Worm (Caenorhabditis elegans) whole organism, L4 larva: ENCODE results near the gene C49F8.15.

ENCODE experiments used
- F37D6.2 ChIP-seq: sonication (generic microtip); optimal IDR thresholded peaks from 2 replicates; lab custom pipeline; 2016; ENCODE audit warnings: mild to moderate bottlenecking, missing genetic modification characterization, missing compliant biosample characterization
- R02D3.7 ChIP-seq: fragments of 150-350 bp; sonication (generic microtip); optimal IDR thresholded peaks from 3 replicates; lab custom pipeline; 2014; ENCODE audit warnings: missing biosample characterization, missing genetic modification characterization
- T26A8.4 ChIP-seq: fragments of 200-800 bp; sonication (Bioruptor generic); IDR thresholded peaks from 2 replicates; pipeline ENCODE4 v1.3.6; 2022; ENCODE audit warnings: missing genetic modification characterization, missing compliant biosample characterization
- Y48G9A.11 ChIP-seq: fragments of 200-800 bp; sonication (Bioruptor generic); IDR thresholded peaks from 2 replicates; pipeline ENCODE4 v1.3.6; 2022; ENCODE audit warnings: missing genetic modification reagents, missing genetic modification characterization, missing compliant biosample characterization
- aly-2 ChIP-seq: sonication (generic microtip); optimal IDR thresholded peaks from 2 replicates; lab custom pipeline; 2018; ENCODE audit warnings: missing biosample characterization, missing genetic modification characterization
- ama-1 ChIP-seq: fragments of 150-350 bp; optimal IDR thresholded peaks from 2 replicates; lab custom pipeline; 2014; ENCODE audit warnings: inconsistent platforms, mixed read lengths
- attf-4 ChIP-seq: sonication (generic microtip); optimal IDR thresholded peaks from 3 replicates; lab custom pipeline; 2017; ENCODE audit warnings: missing biosample characterization, missing genetic modification characterization
- ceh-44 ChIP-seq: fragments of 200-800 bp; sonication (Bioruptor generic); IDR thresholded peaks from 2 replicates; pipeline ENCODE4 v1.3.6; 2022; ENCODE audit warnings: missing genetic modification reagents, missing genetic modification characterization, missing compliant biosample characterization
- ceh-82 ChIP-seq: sonication (generic microtip); optimal IDR thresholded peaks from 2 replicates; lab custom pipeline; 2017; ENCODE audit warnings: missing biosample characterization, missing genetic modification characterization
- ces-1 ChIP-seq: fragments of 150-350 bp; sonication (generic microtip); optimal IDR thresholded peaks from 4 replicates; lab custom pipeline; 2014; ENCODE audit warnings: missing biosample characterization, missing genetic modification reagents, missing genetic modification characterization
- ctbp-1 ChIP-seq: fragments of 200-800 bp; sonication (Bioruptor generic); IDR thresholded peaks from 2 replicates; pipeline ENCODE4 v1.3.6; 2022; ENCODE audit warnings: missing genetic modification reagents, missing genetic modification characterization, missing compliant biosample characterization
- daf-16 ChIP-seq, 3 experiments: sonication (generic microtip); optimal IDR thresholded peaks; 2 replicates each; lab custom pipeline; 2016 to 2017; ENCODE audit warnings: missing genetic modification characterization in 3 of 3, missing genetic modification reagents in 3 of 3, mild to moderate bottlenecking in 2 of 3, missing compliant biosample characterization in 2 of 3, missing biosample characterization in 1 of 3, moderate library complexity in 1 of 3
- daf-19 ChIP-seq: fragments of 200-800 bp; sonication (Bioruptor generic); conservative IDR thresholded peaks from 2 replicates; pipeline ENCODE4 v1.3.6; 2022; ENCODE audit warnings: missing genetic modification characterization, missing compliant biosample characterization
- dmd-6 ChIP-seq: fragments of 200-800 bp; sonication (Bioruptor generic); IDR thresholded peaks from 2 replicates; pipeline ENCODE4 v1.3.6; 2022; ENCODE audit warnings: missing genetic modification reagents, missing genetic modification characterization, missing compliant biosample characterization
- dmd-9 ChIP-seq: fragments of 200-800 bp; sonication (Bioruptor generic); IDR thresholded peaks from 2 replicates; pipeline ENCODE4 v1.3.6; 2022; ENCODE audit warnings: missing genetic modification reagents, missing genetic modification characterization, missing compliant biosample characterization
- dpl-1 ChIP-seq: fragments of 150-350 bp; optimal IDR thresholded peaks from 2 replicates; lab custom pipeline; 2014; ENCODE audit warnings: missing biosample characterization, missing genetic modification reagents, missing genetic modification characterization
- duxl-1 ChIP-seq: sonication (generic microtip); optimal IDR thresholded peaks from 2 replicates; lab custom pipeline; 2016; ENCODE audit warnings: mild to moderate bottlenecking, missing genetic modification characterization, moderate library complexity, missing compliant biosample characterization; ENCODE audit not compliant: poor library complexity
- dve-1 ChIP-seq: sonication (generic microtip); optimal IDR thresholded peaks from 2 replicates; lab custom pipeline; 2017; ENCODE audit warnings: antibody characterized with exemption, mild to moderate bottlenecking, missing genetic modification characterization, missing compliant biosample characterization; ENCODE audit not compliant: insufficient read depth
- egl-27 ChIP-seq: sonication (generic microtip); optimal IDR thresholded peaks from 3 replicates; lab custom pipeline; 2017; ENCODE audit warnings: missing biosample characterization, missing genetic modification reagents, missing genetic modification characterization
- egl-43 ChIP-seq: fragments of 200-800 bp; sonication (Bioruptor generic); IDR thresholded peaks from 2 replicates; pipeline ENCODE4 v1.3.6; 2022; ENCODE audit warnings: missing genetic modification reagents, missing genetic modification characterization, missing compliant biosample characterization
- fkh-10 ChIP-seq: fragments of 150-350 bp; optimal IDR thresholded peaks from 2 replicates; lab custom pipeline; 2014; ENCODE audit warnings: missing biosample characterization, missing genetic modification reagents, missing genetic modification characterization
- fos-1 ChIP-seq: fragments of 150-350 bp; optimal IDR thresholded peaks from 2 replicates; lab custom pipeline; 2014; ENCODE audit warnings: missing biosample characterization, missing genetic modification characterization
- hlh-11 ChIP-seq: fragments of 200-800 bp; sonication (Bioruptor generic); optimal IDR thresholded peaks from 2 replicates; lab custom pipeline; 2018; ENCODE audit warnings: mild to moderate bottlenecking, missing genetic modification characterization, missing compliant biosample characterization
- lin-15B ChIP-seq: fragments of 150-350 bp; sonication (generic microtip); optimal IDR thresholded peaks from 3 replicates; lab custom pipeline; 2014; ENCODE audit warnings: missing biosample characterization, missing genetic modification characterization
- lin-39 ChIP-seq: fragments of 150-350 bp; optimal IDR thresholded peaks from 2 replicates; lab custom pipeline; 2014; ENCODE audit warnings: missing biosample characterization, missing genetic modification reagents, missing genetic modification characterization
- lsy-2 ChIP-seq, 2 experiments: fragments of 150-350 bp in 1 of 2; sonication (generic microtip) in 1 of 2; optimal IDR thresholded peaks; 2 replicates each; lab custom pipeline; 2014 to 2017; ENCODE audit warnings: missing biosample characterization in 2 of 2, missing genetic modification characterization in 2 of 2
- madf-5 ChIP-seq, 2 experiments: fragments of 200-800 bp; sonication (Bioruptor generic); IDR thresholded peaks; 2 replicates each; pipeline ENCODE4 v1.3.6; 2022; ENCODE audit warnings: missing compliant biosample characterization in 2 of 2, missing genetic modification characterization in 2 of 2
- madf-9 ChIP-seq: fragments of 200-800 bp; sonication (Bioruptor generic); conservative IDR thresholded peaks from 2 replicates; pipeline ENCODE4 v1.3.6; 2022; ENCODE audit warnings: missing genetic modification reagents, missing genetic modification characterization, missing compliant biosample characterization
- mes-2 ChIP-seq: sonication (generic microtip); optimal IDR thresholded peaks from 2 replicates; lab custom pipeline; 2016; ENCODE audit warnings: missing genotype, mild to moderate bottlenecking, missing genetic modification characterization, missing compliant biosample characterization; ENCODE audit not compliant: poor library complexity, severe bottlenecking
- nhr-10 ChIP-seq: fragments of 150-350 bp; optimal IDR thresholded peaks from 2 replicates; lab custom pipeline; 2014; ENCODE audit warnings: missing biosample characterization, missing genetic modification characterization
- nhr-102 ChIP-seq: sonication (generic microtip); optimal IDR thresholded peaks from 2 replicates; lab custom pipeline; 2016; ENCODE audit warnings: mild to moderate bottlenecking, missing genetic modification characterization, moderate library complexity, missing compliant biosample characterization
- nhr-11 ChIP-seq: fragments of 150-350 bp; optimal IDR thresholded peaks from 2 replicates; lab custom pipeline; 2014; ENCODE audit warnings: missing biosample characterization, missing genetic modification characterization
- nhr-28 ChIP-seq: fragments of 150-350 bp; optimal IDR thresholded peaks from 2 replicates; lab custom pipeline; 2014; ENCODE audit warnings: missing biosample characterization, missing genetic modification characterization
- nhr-41 ChIP-seq: fragments of 200-800 bp; sonication (Bioruptor generic); IDR thresholded peaks from 2 replicates; pipeline ENCODE4 v1.3.6; 2022; ENCODE audit warnings: missing genetic modification reagents, missing genetic modification characterization, missing compliant biosample characterization
- nhr-48 ChIP-seq: sonication (generic microtip); optimal IDR thresholded peaks from 2 replicates; lab custom pipeline; 2016; ENCODE audit warnings: mild to moderate bottlenecking, missing genetic modification characterization, missing compliant biosample characterization
- nhr-6 ChIP-seq: fragments of 150-350 bp; optimal IDR thresholded peaks from 2 replicates; lab custom pipeline; 2014; ENCODE audit warnings: missing biosample characterization, missing genetic modification characterization
- nhr-77 ChIP-seq: fragments of 150-350 bp; optimal IDR thresholded peaks from 2 replicates; lab custom pipeline; 2014; ENCODE audit warnings: missing biosample characterization, missing genetic modification characterization
- pha-4 ChIP-seq, 2 experiments: fragments of 150-350 bp in 1 of 2; fragments of 200-800 bp in 1 of 2; sonication (Bioruptor generic) in 1 of 2; IDR thresholded peaks in 1 of 2; optimal IDR thresholded peaks in 1 of 2; 2 replicates each; pipeline versions ENCODE4 v1.3.6 to Lab custom; 2014 to 2022; ENCODE audit warnings: missing genetic modification characterization in 2 of 2, missing genetic modification reagents in 2 of 2, missing biosample characterization in 1 of 2, missing compliant biosample characterization in 1 of 2
- pqm-1 ChIP-seq: sonication (generic microtip); optimal IDR thresholded peaks from 2 replicates; lab custom pipeline; 2017; ENCODE audit warnings: missing biosample characterization, missing genetic modification characterization
- set-16 ChIP-seq: fragments of 200-800 bp; sonication (Bioruptor generic); IDR thresholded peaks from 2 replicates; pipeline ENCODE4 v1.3.6; 2022; ENCODE audit warnings: missing genetic modification reagents, missing genetic modification characterization, missing compliant biosample characterization
- skn-1 ChIP-seq: fragments of 150-350 bp; optimal IDR thresholded peaks from 2 replicates; lab custom pipeline; 2014; ENCODE audit warnings: missing biosample characterization, missing genetic modification characterization
- spr-1 ChIP-seq: sonication (generic microtip); optimal IDR thresholded peaks from 2 replicates; lab custom pipeline; 2016; ENCODE audit warnings: mild to moderate bottlenecking, missing genetic modification characterization, missing compliant biosample characterization
- spr-3 ChIP-seq: fragments of 200-800 bp; sonication (Bioruptor generic); optimal IDR thresholded peaks from 2 replicates; lab custom pipeline; 2018; ENCODE audit warnings: mild to moderate bottlenecking, missing genetic modification characterization, missing compliant biosample characterization
- tag-97 ChIP-seq: fragments of 200-800 bp; sonication (Bioruptor generic); IDR thresholded peaks from 2 replicates; pipeline ENCODE4 v1.3.6; 2022; ENCODE audit warnings: missing genetic modification characterization, missing compliant biosample characterization
- tra-1 ChIP-seq: fragments of 200-800 bp; sonication (Bioruptor generic); IDR thresholded peaks from 2 replicates; pipeline ENCODE4 v1.3.6; 2022; ENCODE audit warnings: missing genetic modification reagents, missing genetic modification characterization, missing compliant biosample characterization
- unc-39 ChIP-seq: sonication (generic microtip); optimal IDR thresholded peaks from 2 replicates; lab custom pipeline; 2017; ENCODE audit warnings: missing biosample characterization, missing genetic modification characterization
- unc-62 ChIP-seq, 3 experiments: fragments of 150-350 bp in 1 of 3; sonication (generic microtip); optimal IDR thresholded peaks in 2 of 3; peaks in 1 of 3; 1 replicate in 1 of 3; 2 replicates in 2 of 3; lab custom pipeline; 2014 to 2017; ENCODE audit warnings: missing biosample characterization in 3 of 3, missing genetic modification characterization in 3 of 3, missing genetic modification reagents in 3 of 3, missing genotype in 1 of 3
- vab-7 ChIP-seq: fragments of 200-800 bp; sonication (Bioruptor generic); IDR thresholded peaks from 2 replicates; pipeline ENCODE4 v1.3.6; 2022; ENCODE audit warnings: missing genetic modification reagents, missing genetic modification characterization, missing compliant biosample characterization
- zfp-3 ChIP-seq: fragments of 200-800 bp; sonication (Bioruptor generic); conservative IDR thresholded peaks from 2 replicates; pipeline ENCODE4 v1.3.6; 2022; ENCODE audit warnings: missing genetic modification reagents, missing genetic modification characterization, missing compliant biosample characterization
- zip-11 ChIP-seq: fragments of 200-800 bp; sonication (Bioruptor generic); IDR thresholded peaks from 2 replicates; pipeline ENCODE4 v1.3.6; 2022; ENCODE audit warnings: missing genetic modification characterization, missing compliant biosample characterization
- ztf-7 ChIP-seq: fragments of 150-350 bp; optimal IDR thresholded peaks from 2 replicates; lab custom pipeline; 2014; ENCODE audit warnings: missing biosample characterization, missing genetic modification characterization

Gene C49F8.15

DNA sequence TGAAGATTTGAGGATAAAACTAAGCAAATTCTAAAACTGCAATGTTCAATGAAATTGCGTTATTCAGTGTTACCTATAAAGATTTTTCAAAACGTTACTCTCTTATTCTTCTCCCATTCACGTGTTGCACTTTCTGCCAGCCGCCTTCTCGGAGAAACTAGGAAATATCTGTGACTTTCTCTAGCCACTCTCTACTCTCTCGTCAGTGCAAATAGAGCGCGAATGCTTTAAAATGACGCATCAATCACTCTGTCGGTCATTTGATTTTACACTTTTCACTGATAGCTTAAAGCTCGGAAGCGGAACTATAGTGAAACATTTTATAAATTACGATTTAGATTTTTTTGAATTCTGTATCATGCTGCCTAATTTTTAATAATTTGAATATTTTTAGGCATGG lies 33.5 kb downstream of the C49F8.15 start (continued):
- peak; percentile 92 for TF ChIP-seq nhr-28 (tag; lab: Kevin White, UChicago)
- TF ChIP-seq lin-15B: no peak
- no peak for TF ChIP-seq ama-1 (lab: Kevin White, UChicago)
- no peak for TF ChIP-seq ces-1
- peak in 1 of 2 experiments; percentile 99 for TF ChIP-seq unc-62 (GFP tag; optimal IDR thresholded peaks at IDR 0.05 in 1 of 2; lab: Kevin White, UChicago)
- TF ChIP-seq unc-62 (tag; optimal IDR thresholded peaks at IDR 0.05; lab: Kevin White, UChicago): no peak
- peak; percentile 67 for TF ChIP-seq nhr-6 (tag; lab: Kevin White, UChicago)
- no peak for TF ChIP-seq madf-5 (GFP tag; IDR thresholded peaks at IDR 0.05; lab: Robert Waterston, UW)
- TF ChIP-seq skn-1 (tag; lab: Kevin White, UChicago): no peak
- peak; percentile 75 for TF ChIP-seq nhr-77
- peak; percentile 46 for TF ChIP-seq nhr-10 (tag; lab: Kevin White, UChicago)
- no peak for TF ChIP-seq unc-39 (tag; lab: Kevin White, UChicago)
- no peak for TF ChIP-seq egl-43 (GFP tag; lab: Robert Waterston, UW)
- TF ChIP-seq vab-7: no peak
- TF ChIP-seq tra-1 (GFP tag; lab: Robert Waterston, UW): peak; percentile 29; the same call in 1 of the 2 replicates
- no peak for TF ChIP-seq R02D3.7 (tag; lab: Kevin White, UChicago)
- TF ChIP-seq daf-19 (GFP tag; lab: Robert Waterston, UW): no peak
- TF ChIP-seq mes-2 (tag; lab: Kevin White, UChicago): peak; percentile 69
- no peak for TF ChIP-seq tag-97
- no peak for TF ChIP-seq spr-1 (tag; lab: Kevin White, UChicago)
- TF ChIP-seq dmd-6 (GFP tag; lab: Robert Waterston, UW): peak; percentile 86
- TF ChIP-seq nhr-48 (tag; lab: Kevin White, UChicago): peak; percentile 60
- peak; percentile 45 for TF ChIP-seq dpl-1
- peak; percentile 11 for TF ChIP-seq pqm-1
- no peak for TF ChIP-seq zip-11 (GFP tag; lab: Robert Waterston, UW)
- no peak for TF ChIP-seq spr-3 (GFP tag; lab: Kevin White, UChicago)
- no peak for TF ChIP-seq fos-1 (tag; lab: Kevin White, UChicago)
- TF ChIP-seq aly-2 (tag; lab: Kevin White, UChicago): no peak
- TF ChIP-seq nhr-41 (GFP tag; lab: Robert Waterston, UW): no peak
- peak; percentile 80 for TF ChIP-seq dve-1 (tag; lab: Kevin White, UChicago)
- TF ChIP-seq lin-39 (tag; lab: Kevin White, UChicago): peak; percentile 37
- TF ChIP-seq egl-27 (tag; lab: Kevin White, UChicago): no peak
- no peak for TF ChIP-seq T26A8.4 (GFP tag; lab: Robert Waterston, UW)
- peak; percentile 87 for TF ChIP-seq nhr-11
- peak in 1 of 2 experiments; percentile 74 for TF ChIP-seq lsy-2 (tag; optimal IDR thresholded peaks at IDR 0.05; lab: Kevin White, UChicago)
- TF ChIP-seq hlh-11 (tag; lab: Kevin White, UChicago): peak; percentile 92
- TF ChIP-seq ceh-82 (tag; lab: Kevin White, UChicago): no peak
- TF ChIP-seq ztf-7 (tag; lab: Kevin White, UChicago): peak; percentile 34
- no peak for TF ChIP-seq pha-4 (GFP tag; IDR thresholded peaks at IDR 0.05; lab: Robert Waterston, UW)
- TF ChIP-seq pha-4 (tag; optimal IDR thresholded peaks at IDR 0.05; lab: Kevin White, UChicago): no peak
- no peak for TF ChIP-seq nhr-102 (tag; lab: Kevin White, UChicago)
- no peak for TF ChIP-seq attf-4
- no peak for TF ChIP-seq zfp-3
- no peak for TF ChIP-seq daf-16 (GFP tag; optimal IDR thresholded peaks at IDR 0.05; lab: Kevin White, UChicago)
- TF ChIP-seq daf-16 (tag; optimal IDR thresholded peaks at IDR 0.05; lab: Kevin White, UChicago): peak; percentile 30
- 0 out of 2 replicates have a peak, but pooled peaks have one; percentile 19 for TF ChIP-seq ctbp-1 (GFP tag; lab: Robert Waterston, UW)
- no peak for TF ChIP-seq duxl-1 (tag; lab: Kevin White, UChicago)
- no peak for TF ChIP-seq dmd-9 (GFP tag; lab: Robert Waterston, UW)
- no peak for TF ChIP-seq F37D6.2 (tag; lab: Kevin White, UChicago)
- no peak for TF ChIP-seq ceh-44
- no peak for TF ChIP-seq fkh-10
- no peak for TF ChIP-seq madf-9 (GFP tag; lab: Robert Waterston, UW)
- TF ChIP-seq set-16 (GFP tag; lab: Robert Waterston, UW): no peak
- TF ChIP-seq Y48G9A.11 (GFP tag; lab: Robert Waterston, UW): no peak
